Worm (Caenorhabditis elegans): ENCODE results near the gene cyp-13A3.

Gene cyp-13A3

DNA sequence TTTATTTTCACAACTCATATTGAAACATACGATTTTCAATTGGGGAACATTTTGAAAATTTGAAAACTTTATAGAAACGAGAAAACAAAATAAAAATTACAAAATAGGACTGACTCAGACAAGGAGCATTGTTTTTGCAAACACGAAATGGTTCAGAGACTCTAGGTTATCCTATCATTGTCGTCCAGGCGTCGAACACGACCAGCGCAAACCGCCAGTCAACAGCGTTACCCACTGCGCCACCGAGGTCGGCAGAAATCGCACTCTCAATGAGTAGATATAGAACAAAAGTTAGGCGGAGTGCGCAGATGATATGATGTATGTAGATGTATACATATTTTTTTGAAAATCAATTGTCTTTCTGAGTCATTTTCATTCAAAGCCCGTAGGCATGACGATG, 18.4 kb downstream of the cyp-13A3 start (continued):
- TF ChIP-seq mep-1 (tag; optimal IDR thresholded peaks at IDR 0.05) (peak; percentile 63), snpc-4 (tag; optimal IDR thresholded peaks at IDR 0.05) (no peak), attf-4 (tag; optimal IDR thresholded peaks at IDR 0.05) (no peak), ceh-20 (GFP tag; IDR thresholded peaks at IDR 0.05) (peak; percentile 81), lin-29 (GFP tag; IDR thresholded peaks at IDR 0.05) (no peak), aha-1 (tag) (peak; percentile 98), F44E2.7 (GFP tag; IDR thresholded peaks at IDR 0.05) (0 out of 2 replicates have a peak, but pooled peaks have one; percentile 49), daf-12 (tag; optimal IDR thresholded peaks at IDR 0.05) (no peak), hlh-30 (tag; optimal IDR thresholded peaks at IDR 0.05; ENCODE audit: insufficient read depth) (peak; percentile 30), daf-8 (GFP tag; IDR thresholded peaks at IDR 0.05) (no peak), nhr-77 (tag; optimal IDR thresholded peaks at IDR 0.05) (no peak), zfp-3 (GFP tag; conservative IDR thresholded peaks at IDR 0.05) (no peak), snpc-1.2 (GFP tag; IDR thresholded peaks at IDR 0.05) (peak; percentile 87), gei-8 (GFP tag; optimal IDR thresholded peaks at IDR 0.05) (peak; percentile 74), mxl-3 (GFP tag; optimal IDR thresholded peaks at IDR 0.05) (peak; percentile 53), lin-1 (GFP tag; IDR thresholded peaks at IDR 0.05) (peak; percentile 86), nhr-111 (GFP tag; optimal IDR thresholded peaks at IDR 0.05) (peak; percentile 29), nhr-11 (tag; optimal IDR thresholded peaks at IDR 0.05) (no peak), ZK546.5 (tag; optimal IDR thresholded peaks at IDR 0.05) (no peak), ces-1 (GFP tag; optimal IDR thresholded peaks at IDR 0.05) (no peak), lin-39 (tag; optimal IDR thresholded peaks at IDR 0.05) (no peak), nhr-42 (GFP tag; IDR thresholded peaks at IDR 0.05) (peak; percentile 46; the same call in 1 of the 2 replicates), Y48G9A.11 (GFP tag; IDR thresholded peaks at IDR 0.05) (peak; percentile 85), zag-1 (tag; optimal IDR thresholded peaks at IDR 0.05) (no peak), nhr-237 (tag; optimal IDR thresholded peaks at IDR 0.05) (no peak), ceh-62 (tag; optimal IDR thresholded peaks at IDR 0.05) (no peak), nhr-6 (tag; optimal IDR thresholded peaks at IDR 0.05) (peak; percentile 18), nhr-25 (tag; optimal IDR thresholded peaks at IDR 0.05; ENCODE audit: borderline replicate concordance, insufficient read depth) (peak; percentile 19), fos-1 (tag; optimal IDR thresholded peaks at IDR 0.05) (no peak), tag-97 (GFP tag; IDR thresholded peaks at IDR 0.05) (no peak), ceh-32 (tag; optimal IDR thresholded peaks at IDR 0.05; ENCODE audit: poor library complexity) (no peak), R02D3.7 (tag; optimal IDR thresholded peaks at IDR 0.05) (no peak), vab-7 (GFP tag; IDR thresholded peaks at IDR 0.05) (peak; percentile 91), zip-2 (tag; optimal IDR thresholded peaks at IDR 0.05) (peak; percentile 20), aly-2 (tag; optimal IDR thresholded peaks at IDR 0.05) (no peak), nhr-102 (tag; optimal IDR thresholded peaks at IDR 0.05) (peak; percentile 85), T26A8.4 (GFP tag; IDR thresholded peaks at IDR 0.05) (peak; percentile 81), nhr-41 (GFP tag; IDR thresholded peaks at IDR 0.05) (peak; percentile 88; the same call in 1 of the 2 replicates), unc-130 (GFP tag; optimal IDR thresholded peaks at IDR 0.05) (peak; percentile 74), sdz-12 (GFP tag; optimal IDR thresholded peaks at IDR 0.05) (peak; percentile 49), ceh-44 (GFP tag; IDR thresholded peaks at IDR 0.05) (peak; percentile 87; the same call in 1 of the 2 replicates), egl-43 (GFP tag; IDR thresholded peaks at IDR 0.05) (no peak), ZK337.2 (GFP tag; IDR thresholded peaks at IDR 0.05) (peak; percentile 55; the same call in 1 of the 2 replicates), fkh-10 (GFP tag; optimal IDR thresholded peaks at IDR 0.05) (no peak), saeg-2 (GFP tag; IDR thresholded peaks at IDR 0.05) (peak; percentile 51; the same call in 1 of the 2 replicates), rbr-2 (tag; optimal IDR thresholded peaks at IDR 0.05) (peak; percentile 82), lin-13 (GFP tag; optimal IDR thresholded peaks at IDR 0.05) (no peak), daf-16 (GFP tag; optimal IDR thresholded peaks at IDR 0.05) (peak; percentile 23 to 83), daf-16 (tag; optimal IDR thresholded peaks at IDR 0.05) (peak; percentile 75), jun-1 (tag; optimal IDR thresholded peaks at IDR 0.05) (no peak), Y5F2A.4 (GFP tag; optimal IDR thresholded peaks at IDR 0.05) (peak; percentile 76), lin-38 (GFP tag; IDR thresholded peaks at IDR 0.05) (peak; percentile 77), egl-27 (tag; optimal IDR thresholded peaks at IDR 0.05) (no peak)
